Worm (Caenorhabditis elegans): ENCODE results near the gene mob-1.

The mob-1 gene

ce11 chrIV:11813901-11814300 lies 46.5 kb upstream of the mob-1 start, which contains the start of gene M117.1:
Gene M117.1 (plus strand): TSS chrIV:11814247.
- no peak for TF ChIP-seq F57A8.1 (GFP tag; optimal IDR thresholded peaks at IDR 0.05)
- no peak for TF ChIP-seq madf-6 (GFP tag; IDR thresholded peaks at IDR 0.05)
- TF ChIP-seq zfh-2 (GFP tag; conservative IDR thresholded peaks at IDR 0.05) = 0 out of 2 replicates have a peak, but pooled peaks have one; percentile 11
- TF ChIP-seq F39B2.1 (GFP tag; IDR thresholded peaks at IDR 0.05) = no peak
- TF ChIP-seq B0261.1 (tag; optimal IDR thresholded peaks at IDR 0.05) = no peak
- no peak for TF ChIP-seq B0035.1 (tag; optimal IDR thresholded peaks at IDR 0.05)

DNA sequence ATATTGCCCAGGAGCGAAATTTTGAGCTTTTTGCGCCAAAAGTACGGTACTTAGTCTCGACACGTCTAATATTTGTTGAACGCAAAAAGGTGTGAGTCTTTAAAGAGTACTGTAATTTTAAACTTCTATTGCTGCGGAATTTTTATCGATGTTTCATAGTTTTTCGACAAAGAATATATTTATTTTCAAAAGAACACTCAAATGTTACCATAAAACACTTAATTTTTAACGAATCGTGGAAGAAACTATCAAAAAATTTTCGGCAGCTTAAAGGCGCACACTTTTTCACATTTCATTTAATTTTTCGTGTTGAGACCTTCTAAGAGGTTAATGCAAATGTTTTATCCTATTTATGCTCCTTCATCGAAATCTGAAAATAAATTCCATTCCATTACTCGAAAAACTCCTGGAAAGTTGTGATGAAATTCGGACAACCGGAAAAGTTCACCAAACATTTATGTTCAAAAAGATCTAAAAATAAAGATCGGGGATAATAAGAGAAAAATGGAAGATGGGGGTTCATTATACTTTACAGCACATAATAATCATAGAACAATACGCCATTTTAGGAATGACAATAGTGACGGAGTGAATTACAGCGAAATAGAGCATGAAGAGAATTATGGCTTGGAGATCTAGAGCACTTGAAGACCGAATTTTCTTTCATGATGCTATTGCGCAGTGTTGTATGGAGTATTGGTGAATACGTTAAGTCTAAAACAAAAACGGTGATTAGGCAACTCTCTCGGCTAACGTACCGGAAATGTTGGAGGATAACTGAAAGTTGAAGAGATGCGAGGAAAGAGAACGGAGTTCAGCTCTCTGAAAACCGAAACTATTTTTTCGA lies 40.1 kb upstream of the mob-1 start:
- TF ChIP-seq nhr-27 (tag; optimal IDR thresholded peaks at IDR 0.05) (no peak), B0019.2 (GFP tag; conservative IDR thresholded peaks at IDR 0.05) (no peak; the same call in 1 of the 2 replicates), die-1 (tag; optimal IDR thresholded peaks at IDR 0.05) (no peak), ZK185.1 (tag; optimal IDR thresholded peaks at IDR 0.05; ENCODE audit: poor library complexity, severe bottlenecking) (peak; percentile 53), ets-4 (GFP tag; optimal IDR thresholded peaks at IDR 0.05) (no peak), ztf-26 (tag; optimal IDR thresholded peaks at IDR 0.05) (no peak), attf-5 (GFP tag; optimal IDR thresholded peaks at IDR 0.05) (no peak), F23B12.7 (tag; optimal IDR thresholded peaks at IDR 0.05; ENCODE audit: insufficient read depth) (no peak), C17E4.6 (GFP tag; IDR thresholded peaks at IDR 0.05) (no peak), F39B2.1 (GFP tag; IDR thresholded peaks at IDR 0.05) (peak; percentile 80), lin-35 (GFP tag; optimal IDR thresholded peaks at IDR 0.05) (peak in 2 of 3 experiments; percentile 31 to 66), F52B5.7 (tag; optimal IDR thresholded peaks at IDR 0.05) (no peak), lir-1 (GFP tag; conservative IDR thresholded peaks at IDR 0.05) (no peak), hmg-1.2 (GFP tag; IDR thresholded peaks at IDR 0.05) (peak; percentile 42; the same call in 1 of the 2 replicates), sdz-38 (tag; optimal IDR thresholded peaks at IDR 0.05) (no peak), let-526 (GFP tag; IDR thresholded peaks at IDR 0.05) (peak; percentile 43; the same call in 1 of the 2 replicates), snpc-3.4 (tag; optimal IDR thresholded peaks at IDR 0.05) (peak; percentile 64), mxl-1 (tag; optimal IDR thresholded peaks at IDR 0.05) (no peak), ztf-3 (GFP tag; optimal IDR thresholded peaks at IDR 0.05) (no peak), attf-6 (GFP tag; IDR thresholded peaks at IDR 0.05) (peak; percentile 64), sea-2 (GFP tag; IDR thresholded peaks at IDR 0.05) (no peak), gei-17 (GFP tag; optimal IDR thresholded peaks at IDR 0.05) (no peak), athp-1 (tag; optimal IDR thresholded peaks at IDR 0.05) (peak; percentile 79), snpc-1.1 (tag; optimal IDR thresholded peaks at IDR 0.05; ENCODE audit: insufficient read depth) (no peak), ceh-100 (GFP tag; IDR thresholded peaks at IDR 0.05) (no peak), Y67H2A.10 (GFP tag; conservative IDR thresholded peaks at IDR 0.05) (no peak), ceh-79 (tag; optimal IDR thresholded peaks at IDR 0.05) (peak; percentile 58), cebp-1 (GFP tag; IDR thresholded peaks at IDR 0.05) (no peak), cebp-1 (tag; optimal IDR thresholded peaks at IDR 0.05) (peak; percentile 55), lin-40 (tag; optimal IDR thresholded peaks at IDR 0.05) (no peak), madf-10 (tag; optimal IDR thresholded peaks at IDR 0.05) (no peak), attf-3 (GFP tag; conservative IDR thresholded peaks at IDR 0.05) (0 out of 2 replicates have a peak, but pooled peaks have one; percentile 27), zfh-2 (GFP tag; conservative IDR thresholded peaks at IDR 0.05) (no peak), egl-44 (GFP tag; IDR thresholded peaks at IDR 0.05) (0 out of 2 replicates have a peak, but pooled peaks have one; percentile 7), mel-28 (tag; optimal IDR thresholded peaks at IDR 0.05; ENCODE audit: borderline replicate concordance) (no peak), nhr-90 (tag; optimal IDR thresholded peaks at IDR 0.05) (no peak), mes-4 (tag; optimal IDR thresholded peaks at IDR 0.05) (no peak), dpl-1 (GFP tag; optimal IDR thresholded peaks at IDR 0.05) (no peak), Y53G8AR.9 (GFP tag; conservative IDR thresholded peaks at IDR 0.05) (peak; percentile 70; the same call in 1 of the 2 replicates), ceh-58 (GFP tag; IDR thresholded peaks at IDR 0.05) (peak; percentile 63; the same call in 1 of the 2 replicates)
